Worm (Caenorhabditis elegans) whole organism, late embryonic: ENCODE measurements around the gene F38H4.3.

Experiments
- K02D7.2 ChIP-seq: sonication (generic microtip); optimal IDR thresholded peaks from 2 replicates; lab custom pipeline; 2017; ENCODE audit warnings: mild to moderate bottlenecking, missing genetic modification characterization, missing compliant biosample characterization
- K09A11.1 ChIP-seq: sonication (generic microtip); optimal IDR thresholded peaks from 2 replicates; lab custom pipeline; 2017; ENCODE audit warnings: antibody characterized with exemption, mild to moderate bottlenecking, missing genetic modification characterization, missing compliant biosample characterization; ENCODE audit not compliant: insufficient read depth
- Y22D7AL.16 ChIP-seq: sonication (generic microtip); optimal IDR thresholded peaks from 2 replicates; lab custom pipeline; 2016; ENCODE audit warnings: missing genetic modification characterization, missing compliant biosample characterization
- ahr-1 ChIP-seq: sonication (generic microtip); optimal IDR thresholded peaks from 2 replicates; lab custom pipeline; 2016; ENCODE audit warnings: missing genetic modification characterization, missing compliant biosample characterization
- ceh-14 ChIP-seq: sonication (generic microtip); optimal IDR thresholded peaks from 2 replicates; lab custom pipeline; 2016; ENCODE audit warnings: missing genotype, missing genetic modification characterization, missing compliant biosample characterization
- ceh-2 ChIP-seq: sonication (generic microtip); optimal IDR thresholded peaks from 2 replicates; lab custom pipeline; 2016; ENCODE audit warnings: missing genotype, missing genetic modification characterization, missing compliant biosample characterization
- ceh-24 ChIP-seq: sonication (generic microtip); optimal IDR thresholded peaks from 2 replicates; lab custom pipeline; 2016; ENCODE audit warnings: mild to moderate bottlenecking, missing genetic modification characterization, missing compliant biosample characterization
- ceh-30 ChIP-seq: fragments of 150-350 bp; optimal IDR thresholded peaks from 2 replicates; lab custom pipeline; 2014; ENCODE audit warnings: missing biosample characterization, missing genetic modification characterization
- ceh-31 ChIP-seq: sonication (generic microtip); optimal IDR thresholded peaks from 2 replicates; lab custom pipeline; 2016; ENCODE audit warnings: missing genetic modification characterization, missing compliant biosample characterization
- ceh-34 ChIP-seq: sonication (generic microtip); optimal IDR thresholded peaks from 2 replicates; lab custom pipeline; 2016; ENCODE audit warnings: mild to moderate bottlenecking, missing genetic modification characterization, missing compliant biosample characterization
- ceh-45 ChIP-seq: fragments of 200-800 bp; sonication (Bioruptor generic); IDR thresholded peaks from 2 replicates; pipeline ENCODE4 v1.3.6; 2022; ENCODE audit warnings: missing genetic modification reagents, missing genetic modification characterization, missing compliant biosample characterization
- ceh-6 ChIP-seq: fragments of 200-800 bp; sonication (Bioruptor generic); optimal IDR thresholded peaks from 2 replicates; lab custom pipeline; 2018; ENCODE audit warnings: mild to moderate bottlenecking, missing genetic modification characterization, missing compliant biosample characterization
- ceh-9 ChIP-seq: sonication (generic microtip); optimal IDR thresholded peaks from 2 replicates; lab custom pipeline; 2016; ENCODE audit warnings: mild to moderate bottlenecking, missing genetic modification characterization, inconsistent platforms, missing compliant biosample characterization
- che-1 ChIP-seq: sonication (generic microtip); optimal IDR thresholded peaks from 2 replicates; lab custom pipeline; 2016; ENCODE audit warnings: mild to moderate bottlenecking, missing genetic modification characterization, missing compliant biosample characterization
- dve-1 ChIP-seq: sonication (generic microtip); optimal IDR thresholded peaks from 2 replicates; lab custom pipeline; 2017; ENCODE audit warnings: antibody characterized with exemption, mild to moderate bottlenecking, missing genetic modification characterization, missing compliant biosample characterization
- elt-2 ChIP-seq: sonication (generic microtip); optimal IDR thresholded peaks from 2 replicates; lab custom pipeline; 2016; ENCODE audit warnings: missing genetic modification reagents, missing genetic modification characterization, missing compliant biosample characterization
- elt-4 ChIP-seq: sonication (generic microtip); optimal IDR thresholded peaks from 2 replicates; lab custom pipeline; 2016; ENCODE audit warnings: missing genetic modification characterization, missing compliant biosample characterization
- ets-4 ChIP-seq: sonication (generic microtip); optimal IDR thresholded peaks from 2 replicates; lab custom pipeline; 2016; ENCODE audit warnings: missing genetic modification characterization, missing compliant biosample characterization
- eyg-1 ChIP-seq: sonication (generic microtip); optimal IDR thresholded peaks from 2 replicates; lab custom pipeline; 2016; ENCODE audit warnings: missing genotype, missing genetic modification characterization, missing compliant biosample characterization
- fkh-10 ChIP-seq: fragments of 150-350 bp; optimal IDR thresholded peaks from 2 replicates; lab custom pipeline; 2014; ENCODE audit warnings: missing biosample characterization, missing genetic modification reagents, missing genetic modification characterization
- hlh-13 ChIP-seq: fragments of 200-800 bp; sonication (Bioruptor generic); optimal IDR thresholded peaks from 2 replicates; lab custom pipeline; 2018; ENCODE audit warnings: mild to moderate bottlenecking, missing genetic modification characterization, missing compliant biosample characterization
- hlh-30 ChIP-seq: sonication (generic microtip); optimal IDR thresholded peaks from 2 replicates; lab custom pipeline; 2017; ENCODE audit warnings: antibody characterized with exemption, missing genetic modification characterization, missing compliant biosample characterization; ENCODE audit not compliant: insufficient read depth
- hlh-8 ChIP-seq: sonication (generic microtip); optimal IDR thresholded peaks from 2 replicates; lab custom pipeline; 2016; ENCODE audit warnings: missing genotype, missing genetic modification characterization, missing compliant biosample characterization
- lim-6 ChIP-seq: sonication (generic microtip); optimal IDR thresholded peaks from 2 replicates; lab custom pipeline; 2016; ENCODE audit warnings: missing genetic modification characterization, missing compliant biosample characterization
- nfya-1 ChIP-seq: sonication (generic microtip); optimal IDR thresholded peaks from 2 replicates; lab custom pipeline; 2017; ENCODE audit warnings: missing genetic modification characterization, mild to moderate bottlenecking, missing compliant biosample characterization, antibody characterized with exemption, moderate library complexity
- npax-4 ChIP-seq: sonication (generic microtip); optimal IDR thresholded peaks from 2 replicates; lab custom pipeline; 2016; ENCODE audit warnings: missing genetic modification characterization, missing compliant biosample characterization
- odd-2 ChIP-seq: sonication (generic microtip); optimal IDR thresholded peaks from 2 replicates; lab custom pipeline; 2017; ENCODE audit warnings: antibody characterized with exemption, mild to moderate bottlenecking, missing genetic modification characterization, missing compliant biosample characterization
- pag-3 ChIP-seq: sonication (generic microtip); optimal IDR thresholded peaks from 2 replicates; lab custom pipeline; 2016; ENCODE audit warnings: missing compliant biosample characterization, missing genetic modification characterization, borderline replicate concordance
- pat-9 ChIP-seq: fragments of 200-800 bp; sonication (Bioruptor generic); optimal IDR thresholded peaks from 2 replicates; lab custom pipeline; 2018; ENCODE audit warnings: mild to moderate bottlenecking, missing genetic modification characterization, moderate library complexity, missing compliant biosample characterization
- pax-1 ChIP-seq: fragments of 150-350 bp; optimal IDR thresholded peaks from 2 replicates; lab custom pipeline; 2014; ENCODE audit warnings: missing biosample characterization, missing genetic modification characterization
- pha-2 ChIP-seq: sonication (generic microtip); optimal IDR thresholded peaks from 2 replicates; lab custom pipeline; 2017; ENCODE audit warnings: mild to moderate bottlenecking, missing genetic modification characterization, missing compliant biosample characterization
- pros-1 ChIP-seq: fragments of 150-350 bp; optimal IDR thresholded peaks from 2 replicates; lab custom pipeline; 2014; ENCODE audit warnings: missing biosample characterization, missing genetic modification reagents, missing genetic modification characterization
- ref-2 ChIP-seq: sonication (generic microtip); optimal IDR thresholded peaks from 2 replicates; lab custom pipeline; 2016; ENCODE audit warnings: missing genetic modification characterization, missing compliant biosample characterization
- sdc-2 ChIP-seq: sonication (generic microtip); optimal IDR thresholded peaks from 2 replicates; lab custom pipeline; 2016; ENCODE audit warnings: missing genotype, missing genetic modification characterization, missing compliant biosample characterization
- sox-2 ChIP-seq: fragments of 200-800 bp; sonication (Bioruptor generic); IDR thresholded peaks from 2 replicates; pipeline ENCODE4 v1.3.6; 2022; ENCODE audit warnings: missing genetic modification reagents, missing genetic modification characterization, missing compliant biosample characterization
- syd-9 ChIP-seq: sonication (generic microtip); optimal IDR thresholded peaks from 2 replicates; lab custom pipeline; 2016; ENCODE audit warnings: mild to moderate bottlenecking, missing genetic modification characterization, moderate library complexity, missing compliant biosample characterization
- tbx-2 ChIP-seq: sonication (generic microtip); optimal IDR thresholded peaks from 2 replicates; lab custom pipeline; 2016; ENCODE audit warnings: missing genetic modification characterization, missing compliant biosample characterization
- tbx-7 ChIP-seq: sonication (generic microtip); optimal IDR thresholded peaks from 2 replicates; lab custom pipeline; 2016; ENCODE audit warnings: missing genotype, missing genetic modification characterization, missing compliant biosample characterization
- ttx-3 ChIP-seq: sonication (generic microtip); optimal IDR thresholded peaks from 2 replicates; lab custom pipeline; 2016; ENCODE audit warnings: missing genetic modification reagents, missing genetic modification characterization, missing compliant biosample characterization
- unc-3 ChIP-seq, 2 experiments: fragments of 200-800 bp in 1 of 2; sonication (Bioruptor generic) in 1 of 2; sonication (generic microtip) in 1 of 2; conservative IDR thresholded peaks in 1 of 2; optimal IDR thresholded peaks in 1 of 2; 2 replicates each; pipeline versions ENCODE4 v1.3.6 to Lab custom; 2016 to 2022; ENCODE audit warnings: missing compliant biosample characterization in 2 of 2, missing genetic modification characterization in 2 of 2, missing genetic modification reagents in 1 of 2
- unc-42 ChIP-seq: sonication (generic microtip); optimal IDR thresholded peaks from 2 replicates; lab custom pipeline; 2016; ENCODE audit warnings: missing genotype, missing genetic modification characterization, missing compliant biosample characterization
- unc-55 ChIP-seq: sonication (generic microtip); optimal IDR thresholded peaks from 2 replicates; lab custom pipeline; 2017; ENCODE audit warnings: missing biosample characterization, missing genetic modification reagents, missing genetic modification characterization
- zip-5 ChIP-seq: sonication (generic microtip); optimal IDR thresholded peaks from 2 replicates; lab custom pipeline; 2016; ENCODE audit warnings: missing genetic modification characterization, missing compliant biosample characterization

F38H4.3 gene

ce11 chrIV:11864226-11864625, 22.0 kb downstream of the F38H4.3 start, which contains the start of gene trpa-1:
Gene trpa-1 (plus strand): TSS chrIV:11864526.
- TF ChIP-seq ceh-6 (no peak), syd-9 (tag; lab: Kevin White, UChicago) (no peak), ceh-2 (tag; lab: Kevin White, UChicago) (no peak), pha-2 (no peak), pat-9 (tag; lab: Kevin White, UChicago) (no peak), sox-2 (GFP tag; lab: Robert Waterston, UW) (no peak), tbx-7 (tag; lab: Kevin White, UChicago) (no peak), K09A11.1 (tag; lab: Kevin White, UChicago) (no peak), odd-2 (tag; lab: Kevin White, UChicago) (no peak), unc-42 (tag; lab: Kevin White, UChicago) (no peak), sdc-2 (tag; lab: Kevin White, UChicago) (no peak)

- TF ChIP-seq hlh-13 (no peak), unc-55 (GFP tag; lab: Kevin White, UChicago) (no peak), tbx-2 (tag; lab: Kevin White, UChicago) (no peak), syd-9 (tag; lab: Kevin White, UChicago) (no peak), che-1 (tag; lab: Kevin White, UChicago) (no peak), hlh-30 (peak; percentile 13), dve-1 (tag; lab: Kevin White, UChicago) (no peak), ttx-3 (tag; lab: Kevin White, UChicago) (peak; percentile 64), eyg-1 (tag; lab: Kevin White, UChicago) (no peak), ceh-30 (no peak), ceh-24 (tag; lab: Kevin White, UChicago) (no peak), Y22D7AL.16 (no peak), tbx-7 (tag; lab: Kevin White, UChicago) (no peak), hlh-8 (tag; lab: Kevin White, UChicago) (no peak), fkh-10 (GFP tag; lab: Kevin White, UChicago) (no peak), K02D7.2 (tag; lab: Kevin White, UChicago) (no peak), pag-3 (no peak), ahr-1 (tag; lab: Kevin White, UChicago) (no peak), unc-42 (tag; lab: Kevin White, UChicago) (peak; percentile 3), pax-1 (no peak), ceh-45 (GFP tag; lab: Robert Waterston, UW) (no peak), ref-2 (tag; lab: Kevin White, UChicago) (no peak), ceh-9 (no peak), npax-4 (tag; lab: Kevin White, UChicago) (no peak), elt-4 (tag; lab: Kevin White, UChicago) (no peak), zip-5 (tag; lab: Kevin White, UChicago) (no peak), lim-6 (tag; lab: Kevin White, UChicago) (no peak), ets-4 (tag; lab: Kevin White, UChicago) (no peak), nfya-1 (tag; lab: Kevin White, UChicago) (peak; percentile 20), elt-2 (tag; lab: Kevin White, UChicago) (no peak), pros-1 (tag; lab: Kevin White, UChicago) (no peak), ceh-34 (tag; lab: Kevin White, UChicago) (no peak), ceh-31 (tag; lab: Kevin White, UChicago) (peak; percentile 37), ceh-14 (no peak), unc-3 (GFP tag; conservative IDR thresholded peaks at IDR 0.05; lab: Robert Waterston, UW) (no peak), unc-3 (tag; optimal IDR thresholded peaks at IDR 0.05; lab: Kevin White, UChicago) (no peak)
Observed at ce11 chrIV:11867652-11868232, 25.5 kb downstream of the F38H4.3 start.
